Worm (Caenorhabditis elegans): ENCODE data around the gene nlp-49.

DNA sequence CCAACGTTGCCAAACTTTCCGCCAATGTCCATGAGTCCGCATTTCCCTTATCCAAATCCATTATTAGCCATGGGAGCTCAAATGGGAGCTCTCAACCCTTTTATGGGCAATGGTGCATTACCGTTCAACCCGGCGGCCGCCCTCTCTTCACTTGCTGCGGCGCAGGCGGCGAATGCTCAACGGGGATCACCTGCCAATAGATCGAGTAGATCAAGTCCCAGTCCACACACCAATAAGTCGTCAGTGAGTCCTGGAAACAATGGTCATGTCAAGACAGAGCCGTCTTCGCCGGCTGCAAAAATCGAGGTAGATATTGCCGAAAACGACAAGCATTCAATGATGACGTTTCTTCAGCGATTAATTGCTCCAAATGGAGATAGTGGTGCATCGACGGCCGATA is 32.3 kb upstream of the nlp-49 start:
- no peak for TF ChIP-seq him-1 (tag; optimal IDR thresholded peaks at IDR 0.05)
- TF ChIP-seq W03F9.2 (tag; optimal IDR thresholded peaks at IDR 0.05) = no peak
